Fruit fly (Drosophila melanogaster) whole organism, embryonic: ENCODE data around the gene ATPsynepsilonL.

ENCODE experiments used
- Atf6 ChIP-seq: fragments of 200-800 bp; sonication (Bioruptor generic); IDR thresholded peaks from 2 replicates; pipeline ENCODE4 v1.3.6; 2022; ENCODE audit warnings: missing biosample characterization, missing genetic modification characterization
- CG10209 ChIP-seq: fragments of 200-800 bp; sonication (Bioruptor generic); optimal IDR thresholded peaks from 3 replicates; lab custom pipeline; 2017; ENCODE audit warnings: missing biosample characterization, mild to moderate bottlenecking, missing genetic modification characterization, missing genetic modification reagents
- CG11093 ChIP-seq: fragments of 200-800 bp; sonication (Bioruptor generic); IDR thresholded peaks from 3 replicates; pipeline ENCODE4 v1.3.6; 2022; ENCODE audit warnings: missing biosample characterization, missing genetic modification characterization
- CG11560 ChIP-seq: fragments of 200-800 bp; sonication (Bioruptor generic); IDR thresholded peaks from 3 replicates; pipeline ENCODE4 v1.3.6; 2022; ENCODE audit warnings: missing biosample characterization, missing genetic modification characterization
- CG12942 ChIP-seq: fragments of 200-800 bp; sonication (Bioruptor generic); optimal IDR thresholded peaks from 3 replicates; lab custom pipeline; 2016; ENCODE audit warnings: missing biosample characterization, missing genetic modification characterization
- CG13424 ChIP-seq: fragments of 200-800 bp; sonication (Bioruptor generic); optimal IDR thresholded peaks from 2 replicates; lab custom pipeline; 2019; ENCODE audit warnings: missing biosample characterization, mild to moderate bottlenecking, missing genetic modification characterization, moderate library complexity
- CG15514 ChIP-seq: fragments of 200-800 bp; sonication (Bioruptor generic); optimal IDR thresholded peaks from 3 replicates; lab custom pipeline; 2017; ENCODE audit warnings: missing biosample characterization, missing genetic modification characterization, mild to moderate bottlenecking, moderate library complexity, missing genetic modification reagents
- CG15601 ChIP-seq: fragments of 200-800 bp; sonication (Bioruptor generic); optimal IDR thresholded peaks from 3 replicates; lab custom pipeline; 2019; ENCODE audit warnings: missing biosample characterization, mild to moderate bottlenecking, missing genetic modification characterization, moderate library complexity
- CG2712 ChIP-seq: fragments of 200-800 bp; optimal IDR thresholded peaks from 3 replicates; lab custom pipeline; 2019; ENCODE audit warnings: missing biosample characterization, mild to moderate bottlenecking, missing genetic modification characterization, moderate library complexity
- CG31388 ChIP-seq: fragments of 200-800 bp; sonication (Bioruptor generic); optimal IDR thresholded peaks from 2 replicates; lab custom pipeline; 2016; ENCODE audit warnings: missing biosample characterization, missing genetic modification characterization
- CG3281 ChIP-seq: fragments of 200-800 bp; sonication (Bioruptor generic); optimal IDR thresholded peaks from 3 replicates; lab custom pipeline; 2017; ENCODE audit warnings: missing biosample characterization, mild to moderate bottlenecking, missing genetic modification characterization
- CG4854 ChIP-seq: fragments of 200-800 bp; sonication (Bioruptor generic); optimal IDR thresholded peaks from 2 replicates; lab custom pipeline; 2016; ENCODE audit warnings: missing biosample characterization, missing genetic modification characterization, inconsistent platforms
- CG5245 ChIP-seq: fragments of 200-800 bp; sonication (Bioruptor generic); optimal IDR thresholded peaks from 3 replicates; lab custom pipeline; 2016; ENCODE audit warnings: missing biosample characterization, missing genetic modification characterization
- CG6654 ChIP-seq: fragments of 200-800 bp; sonication (Bioruptor generic); optimal IDR thresholded peaks from 2 replicates; lab custom pipeline; 2017; ENCODE audit warnings: missing biosample characterization, mild to moderate bottlenecking, missing genetic modification characterization
- CG6791 ChIP-seq: fragments of 200-800 bp; sonication (Bioruptor generic); IDR thresholded peaks from 3 replicates; pipeline ENCODE4 v1.3.6; 2022; ENCODE audit warnings: missing biosample characterization, missing genetic modification characterization; ENCODE audit not compliant: partially characterized antibody
- CG7839 ChIP-seq: fragments of 200-800 bp; sonication (Bioruptor generic); optimal IDR thresholded peaks from 3 replicates; lab custom pipeline; 2018; ENCODE audit warnings: missing biosample characterization, mild to moderate bottlenecking, missing genetic modification characterization, moderate library complexity
- CG8359 ChIP-seq: fragments of 200-800 bp; sonication (Bioruptor generic); optimal IDR thresholded peaks from 2 replicates; lab custom pipeline; 2017; ENCODE audit warnings: missing biosample characterization, mild to moderate bottlenecking, missing genetic modification characterization, borderline replicate concordance
- CG8388 ChIP-seq: fragments of 200-800 bp; sonication (Bioruptor generic); optimal IDR thresholded peaks from 2 replicates; lab custom pipeline; 2019; ENCODE audit warnings: missing biosample characterization, mild to moderate bottlenecking, missing genetic modification characterization, moderate library complexity
- CG8765 ChIP-seq: fragments of 200-800 bp; sonication (Bioruptor generic); IDR thresholded peaks from 2 replicates; pipeline ENCODE4 v1.3.6; 2022; ENCODE audit warnings: missing biosample characterization, missing genetic modification characterization
- CG9797 ChIP-seq: fragments of 200-800 bp; sonication (Bioruptor generic); optimal IDR thresholded peaks from 3 replicates; lab custom pipeline; 2018; ENCODE audit warnings: missing biosample characterization, mild to moderate bottlenecking, missing genetic modification characterization
- Chrac-16 ChIP-seq: fragments of 200-800 bp; sonication (Bioruptor generic); optimal IDR thresholded peaks from 3 replicates; lab custom pipeline; 2016; ENCODE audit warnings: missing biosample characterization, missing genetic modification characterization
- Eip74EF ChIP-seq, 2 experiments: fragments of 200-800 bp in 1 of 2; fragments of >200 bp in 1 of 2; sonication (Bioruptor generic) in 1 of 2; optimal IDR thresholded peaks; 2 replicates each; lab custom pipeline; 2017 to 2019; ENCODE audit warnings: missing biosample characterization in 2 of 2, missing genetic modification characterization in 2 of 2, mild to moderate bottlenecking in 1 of 2, moderate library complexity in 1 of 2
- Hmx ChIP-seq: fragments of 200-800 bp; sonication (Bioruptor generic); optimal IDR thresholded peaks from 2 replicates; lab custom pipeline; 2016; ENCODE audit warnings: missing biosample characterization, missing genetic modification characterization
- NK7.1 ChIP-seq: fragments of 200-800 bp; sonication (Bioruptor generic); optimal IDR thresholded peaks from 3 replicates; lab custom pipeline; 2016; ENCODE audit warnings: missing biosample characterization, missing genetic modification characterization
- Nf-YB ChIP-seq: fragments of 200-800 bp; sonication (Bioruptor generic); optimal IDR thresholded peaks from 3 replicates; lab custom pipeline; 2019; ENCODE audit warnings: missing biosample characterization, mild to moderate bottlenecking, missing genetic modification characterization, moderate library complexity
- PHDP ChIP-seq: fragments of 200-800 bp; sonication (Bioruptor generic); optimal IDR thresholded peaks from 3 replicates; lab custom pipeline; 2018; ENCODE audit warnings: missing biosample characterization, mild to moderate bottlenecking, missing genetic modification characterization, moderate library complexity
- Side ChIP-seq: fragments of 200-800 bp; sonication (Bioruptor generic); optimal IDR thresholded peaks from 2 replicates; lab custom pipeline; 2016; ENCODE audit warnings: missing biosample characterization, missing genetic modification characterization
- Six4 ChIP-seq: fragments of 200-800 bp; sonication (Bioruptor generic); optimal IDR thresholded peaks from 2 replicates; lab custom pipeline; 2016; ENCODE audit warnings: missing biosample characterization, missing genetic modification characterization
- Spps ChIP-seq: fragments of 200-800 bp; sonication (Bioruptor generic); optimal IDR thresholded peaks from 2 replicates; lab custom pipeline; 2018; ENCODE audit warnings: missing biosample characterization, mild to moderate bottlenecking, missing genetic modification characterization
- ash1 ChIP-seq: fragments of 200-800 bp; sonication (Bioruptor generic); optimal IDR thresholded peaks from 2 replicates; lab custom pipeline; 2018; ENCODE audit warnings: missing biosample characterization, mild to moderate bottlenecking, missing genetic modification characterization
- croc ChIP-seq: fragments of 200-800 bp; sonication (Bioruptor generic); conservative IDR thresholded peaks from 3 replicates; pipeline ENCODE4 v1.3.6; 2022; ENCODE audit warnings: missing biosample characterization, missing genetic modification characterization
- fd64A ChIP-seq: fragments of 200-800 bp; sonication (Bioruptor generic); optimal IDR thresholded peaks from 3 replicates; lab custom pipeline; 2018; ENCODE audit warnings: missing biosample characterization, mild to moderate bottlenecking, missing genetic modification characterization
- fu2 ChIP-seq: fragments of 200-800 bp; sonication (Bioruptor generic); optimal IDR thresholded peaks from 2 replicates; lab custom pipeline; 2016; ENCODE audit warnings: missing biosample characterization, missing genetic modification characterization
- grau ChIP-seq: fragments of 200-800 bp; optimal IDR thresholded peaks from 3 replicates; lab custom pipeline; 2019; ENCODE audit warnings: missing biosample characterization, mild to moderate bottlenecking, missing genetic modification characterization, moderate library complexity
- gro ChIP-seq: fragments of 200-800 bp; sonication (Bioruptor generic); optimal IDR thresholded peaks from 2 replicates; lab custom pipeline; 2016; ENCODE audit warnings: missing biosample characterization, missing genetic modification characterization
- kah ChIP-seq: fragments of 200-800 bp; sonication (Bioruptor generic); optimal IDR thresholded peaks from 2 replicates; lab custom pipeline; 2018; ENCODE audit warnings: missing biosample characterization, mild to moderate bottlenecking, missing genetic modification characterization
- kay ChIP-seq: fragments of 200-800 bp; sonication (Bioruptor generic); optimal IDR thresholded peaks from 2 replicates; lab custom pipeline; 2016; ENCODE audit warnings: missing biosample characterization, missing genetic modification characterization
- ken ChIP-seq: fragments of 200-800 bp; sonication (Bioruptor generic); IDR thresholded peaks from 3 replicates; pipeline ENCODE4 v1.3.6; 2022; ENCODE audit warnings: missing biosample characterization, missing genetic modification characterization
- klu ChIP-seq: fragments of 200-800 bp; sonication (Bioruptor generic); IDR thresholded peaks from 2 replicates; pipeline ENCODE4 v1.3.6; 2022; ENCODE audit warnings: missing biosample characterization, missing genetic modification characterization
- lov ChIP-seq, 2 experiments: fragments of 200-800 bp in 1 of 2; fragments of >200 bp in 1 of 2; sonication (Bioruptor generic) in 1 of 2; IDR thresholded peaks in 1 of 2; optimal IDR thresholded peaks in 1 of 2; 2 replicates in 1 of 2; 3 replicates in 1 of 2; pipeline versions ENCODE4 v1.3.6 to Lab custom; 2017 to 2022; ENCODE audit warnings: missing biosample characterization in 1 of 2, missing genetic modification characterization in 1 of 2
- mld ChIP-seq: fragments of 200-800 bp; sonication (Bioruptor generic); IDR thresholded peaks from 3 replicates; pipeline ENCODE4 v1.3.6; 2022; ENCODE audit warnings: missing biosample characterization, missing genetic modification characterization; ENCODE audit not compliant: partially characterized antibody
- otp ChIP-seq: fragments of 200-800 bp; sonication (Bioruptor generic); IDR thresholded peaks from 3 replicates; pipeline ENCODE4, ENCODE4 v1.3.6; 2022; ENCODE audit warnings: missing biosample characterization, missing genetic modification characterization
- pb ChIP-seq: fragments of 200-800 bp; sonication (Bioruptor generic); optimal IDR thresholded peaks from 3 replicates; lab custom pipeline; 2016; ENCODE audit warnings: missing biosample characterization, missing genetic modification characterization
- pfk ChIP-seq: fragments of 200-800 bp; sonication (Bioruptor generic); optimal IDR thresholded peaks from 2 replicates; lab custom pipeline; 2018; ENCODE audit warnings: missing biosample characterization, mild to moderate bottlenecking, missing genetic modification characterization, moderate library complexity
- pita ChIP-seq: fragments of 200-800 bp; sonication (Bioruptor generic); optimal IDR thresholded peaks from 2 replicates; lab custom pipeline; 2017; ENCODE audit warnings: missing biosample characterization, mild to moderate bottlenecking, missing genetic modification characterization
- stc ChIP-seq: fragments of 200-800 bp; sonication (Bioruptor generic); IDR thresholded peaks from 2 replicates; pipeline ENCODE4 v1.3.6; 2022; ENCODE audit warnings: missing biosample characterization, missing genetic modification characterization
- stwl ChIP-seq: fragments of 200-800 bp; sonication (Bioruptor generic); optimal IDR thresholded peaks from 3 replicates; lab custom pipeline; 2018; ENCODE audit warnings: missing biosample characterization, mild to moderate bottlenecking, missing genetic modification characterization, moderate library complexity
- toy ChIP-seq: fragments of 200-800 bp; sonication (Bioruptor generic); IDR thresholded peaks from 2 replicates; pipeline ENCODE4 v1.3.6; 2022; ENCODE audit warnings: missing biosample characterization, missing genetic modification characterization
- wdn ChIP-seq: fragments of 200-800 bp; sonication (Bioruptor generic); IDR thresholded peaks from 2 replicates; pipeline ENCODE4 v1.3.6; 2022; ENCODE audit warnings: missing biosample characterization, missing genetic modification characterization
- zen ChIP-seq: fragments of 200-800 bp; sonication (Bioruptor generic); optimal IDR thresholded peaks from 3 replicates; lab custom pipeline; 2018; ENCODE audit warnings: missing biosample characterization, mild to moderate bottlenecking, missing genetic modification characterization, moderate library complexity
- zen2 ChIP-seq: fragments of 200-800 bp; sonication (Bioruptor generic); IDR thresholded peaks from 3 replicates; pipeline ENCODE4 v1.3.6; 2022; ENCODE audit warnings: missing biosample characterization, missing genetic modification characterization; ENCODE audit not compliant: partially characterized antibody

Gene ATPsynepsilonL

DNA sequence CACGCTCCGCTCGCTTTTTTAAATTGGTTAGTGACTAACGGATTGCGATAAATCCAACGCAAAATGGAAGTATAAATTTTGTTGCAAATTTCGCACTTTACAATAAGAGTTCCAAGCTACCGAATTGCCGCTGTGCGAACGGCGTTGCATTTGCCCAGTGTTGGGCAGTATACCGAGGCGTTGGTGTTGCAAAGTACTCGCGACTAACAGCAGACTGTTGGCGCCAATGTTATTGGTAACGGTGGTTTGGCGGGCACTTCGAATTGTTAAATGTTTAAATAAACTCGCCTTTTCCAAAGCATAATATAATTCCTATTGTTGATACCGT, 12.7 kb downstream of the ATPsynepsilonL start (continued):
- TF ChIP-seq wdn (no peak), CG2712 (tag; lab: Kevin White, UChicago) (no peak), CG11093 (GFP tag; lab: Robert Waterston, UW) (no peak), CG15514 (peak; percentile 71), Nf-YB (GFP tag; lab: Kevin White, UChicago) (no peak), NK7.1 (no peak), pfk (GFP tag; lab: Kevin White, UChicago) (no peak), ash1 (GFP tag; lab: Kevin White, UChicago) (no peak), ken (GFP tag; lab: Robert Waterston, UW) (peak; percentile 44; the same call in 1 of the 3 replicates), otp (GFP tag; lab: Robert Waterston, UW) (no peak), Spps (tag; lab: Kevin White, UChicago) (no peak), CG6654 (no peak), kah (GFP tag; lab: Kevin White, UChicago) (no peak), kay (no peak), CG11560 (no peak), fd64A (GFP tag; lab: Kevin White, UChicago) (no peak), toy (GFP tag; lab: Robert Waterston, UW) (no peak), pita (GFP tag; lab: Kevin White, UChicago) (no peak), Eip74EF (GFP tag; optimal IDR thresholded peaks at IDR 0.05; lab: Kevin White, UChicago) (no peak), CG13424 (tag; lab: Kevin White, UChicago) (no peak), CG3281 (no peak), Chrac-16 (GFP tag; lab: Kevin White, UChicago) (peak; percentile 11), pb (GFP tag; lab: Kevin White, UChicago) (no peak), CG6791 (GFP tag; lab: Robert Waterston, UW) (no peak), CG8388 (GFP tag; lab: Kevin White, UChicago) (no peak), CG4854 (GFP tag; lab: Kevin White, UChicago) (peak; percentile 7), CG15601 (peak; percentile 3), PHDP (tag; lab: Kevin White, UChicago) (peak; percentile 0), CG7839 (tag; lab: Kevin White, UChicago) (peak; percentile 5), fu2 (GFP tag; lab: Kevin White, UChicago) (peak; percentile 53), CG10209 (GFP tag; lab: Kevin White, UChicago) (peak; percentile 25), CG8359 (GFP tag; lab: Kevin White, UChicago) (no peak), Side (GFP tag; lab: Kevin White, UChicago) (peak; percentile 54), zen2 (GFP tag; lab: Robert Waterston, UW) (no peak), mld (GFP tag; lab: Robert Waterston, UW) (no peak), CG12942 (peak; percentile 34), grau (peak; percentile 4), lov (optimal IDR thresholded peaks at IDR 0.05; lab: Kevin White, UChicago) (no peak), lov (GFP tag; IDR thresholded peaks at IDR 0.05; lab: Robert Waterston, UW) (peak; percentile 9; the same call in 1 of the 3 replicates), CG9797 (GFP tag; lab: Kevin White, UChicago) (peak; percentile 19), croc (GFP tag; lab: Robert Waterston, UW) (no peak), Six4 (GFP tag; lab: Kevin White, UChicago) (no peak), Atf6 (GFP tag; lab: Robert Waterston, UW) (no peak), Hmx (GFP tag; lab: Kevin White, UChicago) (no peak), CG8765 (no peak), stwl (tag; lab: Kevin White, UChicago) (peak; percentile 81), zen (tag; lab: Kevin White, UChicago) (no peak), klu (GFP tag; lab: Robert Waterston, UW) (no peak), CG31388 (no peak), gro (GFP tag; lab: Kevin White, UChicago) (peak; percentile 66), stc (GFP tag; lab: Robert Waterston, UW) (no peak), CG5245 (GFP tag; lab: Kevin White, UChicago) (no peak)
